Worm (Caenorhabditis elegans) whole organism, L3 larva: ENCODE data around the gene tre-4.

Experiments used
- elt-2 ChIP-seq: sonication (generic microtip); optimal IDR thresholded peaks from 2 replicates; lab custom pipeline; 2016; ENCODE audit warnings: missing genetic modification reagents, mild to moderate bottlenecking, missing genetic modification characterization, missing compliant biosample characterization
- fkh-2 ChIP-seq: fragments of 150-350 bp; optimal IDR thresholded peaks from 2 replicates; lab custom pipeline; 2014; ENCODE audit warnings: missing biosample characterization, missing genetic modification reagents, missing genetic modification characterization
- nfya-1 ChIP-seq: sonication (generic microtip); optimal IDR thresholded peaks from 2 replicates; lab custom pipeline; 2017; ENCODE audit warnings: missing genetic modification characterization, mild to moderate bottlenecking, missing compliant biosample characterization, antibody characterized with exemption, moderate library complexity; ENCODE audit not compliant: insufficient read depth
- tbx-2 ChIP-seq: sonication (generic microtip); optimal IDR thresholded peaks from 2 replicates; lab custom pipeline; 2016; ENCODE audit warnings: mild to moderate bottlenecking, missing genetic modification characterization, missing compliant biosample characterization
- unc-39 ChIP-seq: sonication (generic microtip); optimal IDR thresholded peaks from 4 replicates; lab custom pipeline; 2017; ENCODE audit warnings: missing biosample characterization, missing genetic modification characterization
- ztf-11 ChIP-seq: fragments of 150-350 bp; optimal IDR thresholded peaks from 2 replicates; lab custom pipeline; 2014; ENCODE audit warnings: missing biosample characterization, missing genetic modification characterization

ce11 chrX:13456442-13456841, 15.5 kb upstream of the tre-4 start, which contains the start of gene flr-1:
- TF ChIP-seq unc-39 (tag; lab: Kevin White, UChicago) = no peak
- no peak for TF ChIP-seq nfya-1 (tag; lab: Kevin White, UChicago)
- no peak for TF ChIP-seq ztf-11
- no peak for TF ChIP-seq tbx-2 (tag; lab: Kevin White, UChicago)
- TF ChIP-seq elt-2 (tag; lab: Kevin White, UChicago) = no peak
- no peak for TF ChIP-seq fkh-2 (tag; lab: Kevin White, UChicago)
